Worm (Caenorhabditis elegans) whole organism, early embryonic: Measurements from ENCODE around the gene T02G5.3.
A peak's percentile ranks its signal among the peaks of the same experiment; 100 is the strongest.

Experiments
- B0310.2 ChIP-seq: sonication (generic microtip); optimal IDR thresholded peaks from 2 replicates; lab custom pipeline; 2016; ENCODE audit warnings: mild to moderate bottlenecking, missing genetic modification characterization, missing compliant biosample characterization
- F13C5.2 ChIP-seq: sonication (generic microtip); optimal IDR thresholded peaks from 2 replicates; lab custom pipeline; 2017; ENCODE audit warnings: mild to moderate bottlenecking, missing genetic modification characterization, inconsistent platforms, missing compliant biosample characterization
- aly-1 ChIP-seq: sonication (generic microtip); optimal IDR thresholded peaks from 2 replicates; lab custom pipeline; 2016; ENCODE audit warnings: missing genetic modification characterization, missing compliant biosample characterization
- ama-1 ChIP-seq: fragments of 150-350 bp; optimal IDR thresholded peaks from 2 replicates; lab custom pipeline; 2014
- ceh-13 ChIP-seq: fragments of 200-800 bp; sonication (Bioruptor generic); optimal IDR thresholded peaks from 2 replicates; lab custom pipeline; 2018; ENCODE audit warnings: mild to moderate bottlenecking, missing genetic modification characterization, missing compliant biosample characterization
- ceh-36 ChIP-seq: sonication (generic microtip); optimal IDR thresholded peaks from 2 replicates; lab custom pipeline; 2016; ENCODE audit warnings: missing genetic modification characterization, inconsistent platforms, missing compliant biosample characterization
- ets-7 ChIP-seq: sonication (generic microtip); optimal IDR thresholded peaks from 2 replicates; lab custom pipeline; 2016; ENCODE audit warnings: missing genotype, missing genetic modification characterization, missing compliant biosample characterization
- flt-1 ChIP-seq: fragments of 200-800 bp; sonication (Bioruptor generic); IDR thresholded peaks from 2 replicates; pipeline ENCODE4 v1.3.6; 2022; ENCODE audit warnings: missing genetic modification characterization, missing compliant biosample characterization
- hmbx-1 ChIP-seq: sonication (generic microtip); optimal IDR thresholded peaks from 2 replicates; lab custom pipeline; 2016; ENCODE audit warnings: mild to moderate bottlenecking, missing genetic modification characterization, missing compliant biosample characterization
- hmg-4 ChIP-seq: fragments of 200-800 bp; sonication (Bioruptor generic); optimal IDR thresholded peaks from 2 replicates; lab custom pipeline; 2018; ENCODE audit warnings: mild to moderate bottlenecking, missing genetic modification characterization, missing compliant biosample characterization
- hnd-1 ChIP-seq: sonication (generic microtip); optimal IDR thresholded peaks from 2 replicates; lab custom pipeline; 2016; ENCODE audit warnings: missing genetic modification characterization, missing compliant biosample characterization
- pes-1 ChIP-seq: fragments of 200-800 bp; sonication (Bioruptor generic); IDR thresholded peaks from 2 replicates; pipeline ENCODE4 v1.3.6; 2022; ENCODE audit warnings: missing genetic modification reagents, missing genetic modification characterization, missing compliant biosample characterization
- scrt-1 ChIP-seq: fragments of 200-800 bp; sonication (Bioruptor generic); IDR thresholded peaks from 2 replicates; pipeline ENCODE4 v1.3.6; 2022; ENCODE audit warnings: missing genetic modification characterization, missing compliant biosample characterization
- sea-1 ChIP-seq: fragments of 200-800 bp; sonication (Bioruptor generic); conservative IDR thresholded peaks from 2 replicates; pipeline ENCODE4 v1.3.6; 2022; ENCODE audit warnings: missing genetic modification characterization, missing compliant biosample characterization
- tbx-11 ChIP-seq: fragments of 200-800 bp; sonication (Bioruptor generic); IDR thresholded peaks from 2 replicates; pipeline ENCODE4 v1.3.6; 2022; ENCODE audit warnings: missing genetic modification characterization, missing compliant biosample characterization
- tbx-37 ChIP-seq: fragments of 200-800 bp; sonication (Bioruptor generic); conservative IDR thresholded peaks from 2 replicates; pipeline ENCODE4 v1.3.6; 2022; ENCODE audit warnings: missing genetic modification reagents, missing genetic modification characterization, missing compliant biosample characterization
- tra-4 ChIP-seq: sonication (generic microtip); optimal IDR thresholded peaks from 2 replicates; lab custom pipeline; 2017; ENCODE audit warnings: missing genetic modification characterization, missing compliant biosample characterization

Gene T02G5.3

ce11 chrII:7093339-7093821 is at the start of gene T02G5.3:
Gene T02G5.3 (plus strand): TSS chrII:7093389.
- 0 out of 2 replicates have a peak, but pooled peaks have one; percentile 18 for TF ChIP-seq sea-1
- no peak for TF ChIP-seq pes-1 (GFP tag; lab: Robert Waterston, UW)
- peak; percentile 19 for TF ChIP-seq B0310.2 (tag; lab: Kevin White, UChicago)
- no peak for TF ChIP-seq scrt-1 (GFP tag; lab: Robert Waterston, UW)

- TF ChIP-seq tra-4 (tag; lab: Kevin White, UChicago) (no peak), ceh-36 (tag; lab: Kevin White, UChicago) (no peak), hnd-1 (tag; lab: Kevin White, UChicago) (no peak), aly-1 (no peak), ama-1 (lab: Kevin White, UChicago) (no peak), tbx-11 (GFP tag; lab: Robert Waterston, UW) (no peak), hmg-4 (no peak), F13C5.2 (tag; lab: Kevin White, UChicago) (no peak)
Observed at ce11 chrII:7049470-7049869, 43.7 kb upstream of the T02G5.3 start.

DNA sequence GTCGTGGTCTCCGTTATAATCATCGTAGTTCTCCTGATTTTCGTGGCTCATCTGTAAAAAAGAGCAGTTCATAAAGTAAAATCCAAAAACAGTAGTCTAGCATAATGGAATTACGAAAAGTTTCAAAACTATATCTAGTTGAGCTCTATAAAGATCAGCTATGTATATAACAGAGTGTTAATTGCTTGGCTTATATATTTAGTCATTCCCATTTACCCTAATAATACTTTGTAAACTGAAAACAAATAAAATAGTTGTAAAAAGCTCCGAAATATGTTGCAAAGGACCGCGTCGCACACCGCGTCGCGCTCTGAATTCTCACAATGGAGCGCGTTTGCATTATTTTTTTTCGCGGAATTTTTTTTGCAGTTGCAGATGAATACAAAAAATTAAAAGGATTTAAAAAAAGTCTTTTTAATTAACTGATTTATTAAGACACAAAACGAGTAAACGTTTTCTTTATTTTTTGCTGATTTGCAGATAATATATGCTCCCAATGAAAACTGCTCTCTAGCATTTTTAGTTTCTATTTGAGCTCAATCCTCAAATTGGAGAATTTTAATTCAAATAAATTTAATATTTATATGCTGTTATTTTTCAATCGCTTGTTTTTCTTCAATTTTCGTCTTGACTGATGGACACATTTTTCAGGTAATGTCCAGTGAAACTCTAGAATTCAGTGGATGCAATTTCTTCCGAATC is 43.0 kb upstream of the T02G5.3 start, which contains the start of the genes tcer-1 and ZK1127.5:
tcer-1 (minus strand) TSS at position 51 of the 702 bp plus-strand sequence.
ZK1127.5 (plus strand) TSS at position 652 of the 702 bp plus-strand sequence.
- peak; percentile 23 for TF ChIP-seq F13C5.2 (tag; lab: Kevin White, UChicago)
- TF ChIP-seq tbx-11 (GFP tag; lab: Robert Waterston, UW): no peak

DNA sequence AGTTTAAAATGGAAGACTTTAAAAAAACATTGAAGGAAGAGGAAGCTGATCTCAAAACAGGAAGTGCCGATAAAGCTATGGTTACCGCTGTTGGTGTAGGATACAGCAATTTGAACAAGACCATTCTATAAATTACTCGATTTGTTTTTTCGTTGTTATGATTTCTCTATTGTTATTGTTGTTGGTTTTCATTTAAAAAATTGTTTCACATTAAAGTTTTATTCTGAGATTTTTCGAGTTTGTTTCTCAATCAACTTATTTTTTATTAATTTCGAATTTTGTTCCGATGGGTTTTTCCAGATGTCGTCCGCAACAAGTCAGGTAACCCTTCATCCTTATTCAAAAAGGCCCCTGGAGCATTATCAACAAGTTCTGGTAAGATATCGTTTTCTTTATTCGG is 41.4 kb upstream of the T02G5.3 start, which contains the start of gene ZK1127.12:
ZK1127.12 (plus strand) TSS at position 301 of the 400 bp plus-strand sequence.
- TF ChIP-seq ama-1 (lab: Kevin White, UChicago): no peak
- TF ChIP-seq sea-1: no peak
- TF ChIP-seq ceh-36 (tag; lab: Kevin White, UChicago): no peak
- TF ChIP-seq aly-1: no peak
- no peak for TF ChIP-seq hmbx-1 (tag; lab: Kevin White, UChicago)
- no peak for TF ChIP-seq tra-4 (tag; lab: Kevin White, UChicago)

DNA sequence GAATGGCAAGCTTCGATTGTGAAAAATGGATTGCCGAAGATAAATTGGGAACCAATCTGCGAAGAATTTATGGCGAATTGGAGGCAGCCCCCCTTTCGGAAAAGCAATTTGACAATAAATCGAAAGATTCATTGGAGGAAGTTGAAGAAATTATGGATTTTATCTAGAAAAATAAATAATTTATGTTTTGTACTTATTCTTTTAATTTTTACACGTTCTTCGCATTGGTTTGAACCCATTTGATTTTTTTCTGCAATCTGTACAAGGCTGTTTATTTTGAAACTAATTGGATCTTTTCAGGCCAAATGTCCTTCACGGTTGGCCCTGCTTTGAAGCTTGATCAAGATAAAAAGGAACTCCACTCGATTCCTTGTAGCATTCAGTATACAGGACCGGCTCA is 40.2 kb upstream of the T02G5.3 start, which contains the start of gene ZK1127.13:
ZK1127.13 (plus strand) TSS at position 301 of the 400 bp plus-strand sequence.
- no peak for TF ChIP-seq scrt-1 (GFP tag; lab: Robert Waterston, UW)
- no peak for TF ChIP-seq hmg-4
- no peak for TF ChIP-seq ceh-36 (tag; lab: Kevin White, UChicago)
- TF ChIP-seq F13C5.2 (tag; lab: Kevin White, UChicago): no peak
- no peak for TF ChIP-seq aly-1
- TF ChIP-seq sea-1: no peak
- TF ChIP-seq flt-1 (GFP tag; lab: Robert Waterston, UW): no peak
- no peak for TF ChIP-seq tbx-37
- no peak for TF ChIP-seq ama-1 (lab: Kevin White, UChicago)
- no peak for TF ChIP-seq tbx-11 (GFP tag; lab: Robert Waterston, UW)
- TF ChIP-seq tra-4 (tag; lab: Kevin White, UChicago): no peak
- TF ChIP-seq hnd-1 (tag; lab: Kevin White, UChicago): no peak
- no peak for TF ChIP-seq pes-1 (GFP tag; lab: Robert Waterston, UW)
- no peak for TF ChIP-seq hmbx-1 (tag; lab: Kevin White, UChicago)

- TF ChIP-seq pes-1 (GFP tag; lab: Robert Waterston, UW) (no peak), hnd-1 (tag; lab: Kevin White, UChicago) (no peak)
Observed at ce11 chrII:7053649-7054048, 39.5 kb upstream of the T02G5.3 start, which contains the start of gene ZK1127.4. Gene ZK1127.4 (plus strand): TSS chrII:7053949.

DNA sequence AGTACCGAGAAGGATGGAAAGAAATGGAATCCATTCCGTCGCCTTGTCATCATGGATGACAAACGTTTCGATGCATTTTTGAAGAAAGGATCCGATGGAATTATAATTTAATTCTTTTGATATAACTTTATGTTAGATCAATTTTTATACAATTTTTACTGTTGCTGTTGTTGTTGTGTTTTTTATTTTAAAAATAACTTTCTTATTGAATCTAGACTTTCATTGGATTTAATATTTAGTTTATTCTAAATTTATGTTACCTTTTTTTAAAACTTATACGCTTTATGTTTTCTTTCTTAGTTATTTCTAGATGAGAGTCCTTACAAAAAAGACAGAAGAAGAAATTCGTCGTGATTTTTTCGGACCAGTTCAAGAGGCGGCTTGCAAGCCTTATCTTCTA is 38.2 kb upstream of the T02G5.3 start, which contains the start of gene ZK1127.3:
ZK1127.3 (plus strand) TSS at position 301 of the 400 bp plus-strand sequence.
- no peak for TF ChIP-seq tbx-11 (GFP tag; lab: Robert Waterston, UW)

- TF ChIP-seq hnd-1 (tag; lab: Kevin White, UChicago) (no peak), ets-7 (tag; lab: Kevin White, UChicago) (no peak), ama-1 (lab: Kevin White, UChicago) (no peak), hmbx-1 (tag; lab: Kevin White, UChicago) (no peak), F13C5.2 (tag; lab: Kevin White, UChicago) (no peak), B0310.2 (tag; lab: Kevin White, UChicago) (no peak), flt-1 (GFP tag; lab: Robert Waterston, UW) (no peak)
Observed at ce11 chrII:7056328-7056727, 36.9 kb upstream of the T02G5.3 start.

DNA sequence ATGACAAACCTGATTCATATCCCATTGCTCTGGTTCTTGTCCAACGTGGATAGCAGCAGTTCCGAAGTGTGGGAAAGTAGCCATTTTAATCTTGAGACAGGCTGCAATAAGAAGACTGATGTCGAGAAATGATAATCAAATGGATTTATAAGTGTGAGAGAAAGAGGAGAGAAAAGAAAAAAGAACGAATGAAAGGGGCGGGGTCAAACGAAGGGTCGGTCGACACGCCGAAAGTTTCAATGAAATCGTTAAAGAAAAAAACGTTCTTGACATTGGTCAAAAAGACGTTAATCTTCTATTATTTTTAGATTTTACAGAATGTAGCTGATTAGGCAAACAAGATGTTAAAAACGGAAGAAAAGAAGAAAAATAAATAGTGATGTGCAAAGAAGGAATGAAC is 35.3 kb upstream of the T02G5.3 start, which contains the start of gene cth-2:
cth-2 (minus strand) TSS at position 101 of the 400 bp plus-strand sequence.
- no peak for TF ChIP-seq scrt-1 (GFP tag; lab: Robert Waterston, UW)
- no peak for TF ChIP-seq ceh-13
- TF ChIP-seq pes-1 (GFP tag; lab: Robert Waterston, UW): no peak
- no peak for TF ChIP-seq tbx-11 (GFP tag; lab: Robert Waterston, UW)
- no peak for TF ChIP-seq hnd-1 (tag; lab: Kevin White, UChicago)
- no peak for TF ChIP-seq tbx-37
- TF ChIP-seq sea-1: no peak
- TF ChIP-seq ceh-36 (tag; lab: Kevin White, UChicago): no peak
- no peak for TF ChIP-seq hmg-4
- no peak for TF ChIP-seq F13C5.2 (tag; lab: Kevin White, UChicago)
- TF ChIP-seq aly-1: no peak
- TF ChIP-seq ama-1 (lab: Kevin White, UChicago): no peak
- no peak for TF ChIP-seq ets-7 (tag; lab: Kevin White, UChicago)
- no peak for TF ChIP-seq hmbx-1 (tag; lab: Kevin White, UChicago)
- TF ChIP-seq flt-1 (GFP tag; lab: Robert Waterston, UW): no peak
- TF ChIP-seq tra-4 (tag; lab: Kevin White, UChicago): no peak
